Fruit fly (Drosophila melanogaster): ENCODE results near the gene Svil.
A peak's percentile ranks its signal among the peaks of the same experiment; 100 is the strongest.

The Svil gene

DNA sequence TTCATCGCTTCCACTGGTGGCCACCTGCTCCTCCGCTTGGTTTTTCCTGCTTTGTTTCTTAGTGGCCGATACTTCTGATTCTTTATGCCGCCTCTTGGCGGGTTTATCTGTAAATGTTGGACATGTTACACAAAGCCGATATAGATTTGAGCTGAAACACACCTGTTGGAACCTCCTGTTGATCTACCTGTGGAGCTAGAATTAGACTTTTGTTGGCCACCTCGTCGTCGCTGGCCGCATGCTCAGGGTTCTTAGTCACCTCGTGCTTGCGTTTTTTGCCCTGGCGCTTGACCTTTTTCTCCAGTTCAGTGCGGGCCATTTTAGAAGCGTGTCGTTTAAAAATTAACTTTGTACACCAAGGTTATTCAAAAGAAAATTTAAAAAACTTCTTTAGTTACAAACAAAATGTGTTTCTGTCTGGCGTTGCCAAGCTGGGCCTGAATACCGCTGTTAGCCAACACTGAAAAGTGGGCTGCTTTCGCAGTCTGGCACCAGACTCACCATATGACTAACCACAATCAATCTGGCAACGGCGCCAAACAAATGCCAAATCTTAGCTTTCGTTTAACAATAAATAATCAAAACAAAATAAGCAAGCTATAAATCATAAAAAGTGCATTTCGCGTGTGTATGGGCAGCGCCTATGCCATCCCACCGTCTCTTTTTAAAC is at the start of gene Svil, which contains the start of gene CG15877:
TSS of gene Svil (plus strand) at position 542 of the 670 bp plus-strand sequence.
TSS of gene CG15877 (minus strand) at position 443 of the 670 bp plus-strand sequence.
- TF ChIP-seq usp (GFP tag; optimal IDR thresholded peaks at IDR 0.05) (no peak), psq (GFP tag; optimal IDR thresholded peaks at IDR 0.05) (no peak), dl (GFP tag; optimal IDR thresholded peaks at IDR 0.05; ENCODE audit: insufficient read depth in 1 of 2, partially characterized antibody in 2 of 2) (no peak), Mio (GFP tag; optimal IDR thresholded peaks at IDR 0.05) (no peak), rgr (GFP tag; optimal IDR thresholded peaks at IDR 0.05) (no peak), CG9705 (GFP tag; optimal IDR thresholded peaks at IDR 0.05) (no peak), Sp1 (GFP tag; optimal IDR thresholded peaks at IDR 0.05) (no peak), dsf (GFP tag; optimal IDR thresholded peaks at IDR 0.05; ENCODE audit: borderline replicate concordance) (no peak), GATAd (GFP tag; optimal IDR thresholded peaks at IDR 0.05) (no peak), Abd-B (GFP tag; optimal IDR thresholded peaks at IDR 0.05) (no peak), tai (GFP tag; optimal IDR thresholded peaks at IDR 0.05) (no peak), Jra (GFP tag; optimal IDR thresholded peaks at IDR 0.05) (no peak), Rel (GFP tag; optimal IDR thresholded peaks at IDR 0.05) (no peak), Rel (tag; optimal IDR thresholded peaks at IDR 0.05) (peak; percentile 97), sage (GFP tag; optimal IDR thresholded peaks at IDR 0.05) (no peak), foxo (GFP tag; optimal IDR thresholded peaks at IDR 0.05) (peak in 1 of 2 experiments; percentile 30), h (GFP tag; optimal IDR thresholded peaks at IDR 0.05) (peak; percentile 15), sv (GFP tag; optimal IDR thresholded peaks at IDR 0.05) (no peak), woc (GFP tag; optimal IDR thresholded peaks at IDR 0.05) (no peak), OdsH (GFP tag; optimal IDR thresholded peaks at IDR 0.05) (no peak), Vsx2 (GFP tag; optimal IDR thresholded peaks at IDR 0.05; ENCODE audit: partially characterized antibody) (no peak), lola (GFP tag; optimal IDR thresholded peaks at IDR 0.05) (no peak), ey (GFP tag; optimal IDR thresholded peaks at IDR 0.05) (no peak), HLH106 (tag; optimal IDR thresholded peaks at IDR 0.05) (no peak), Hr83 (GFP tag; optimal IDR thresholded peaks at IDR 0.05; ENCODE audit: poor library complexity, severe bottlenecking) (no peak), Hr78 (GFP tag; optimal IDR thresholded peaks at IDR 0.05) (no peak), pan (optimal IDR thresholded peaks at IDR 0.05) (no peak), N (GFP tag; optimal IDR thresholded peaks at IDR 0.05) (no peak), brk (GFP tag; optimal IDR thresholded peaks at IDR 0.05) (no peak), Myc (optimal IDR thresholded peaks at IDR 0.05) (peak; percentile 13), CG32264 (GFP tag; optimal IDR thresholded peaks at IDR 0.05) (no peak), br (GFP tag; optimal IDR thresholded peaks at IDR 0.05) (peak; percentile 29), Hnf4 (GFP tag; optimal IDR thresholded peaks at IDR 0.05) (no peak), Dfd (GFP tag; optimal IDR thresholded peaks at IDR 0.05) (no peak)

dm6 chr3L:2328804-2329203 is 48.7 kb upstream of the Svil start:
- TF ChIP-seq OdsH (GFP tag; optimal IDR thresholded peaks at IDR 0.05) (no peak), Dfd (GFP tag; optimal IDR thresholded peaks at IDR 0.05) (peak; percentile 92), Dif (GFP tag; optimal IDR thresholded peaks at IDR 0.05; ENCODE audit: partially characterized antibody) (no peak), rgr (GFP tag; optimal IDR thresholded peaks at IDR 0.05) (no peak), Mio (GFP tag; optimal IDR thresholded peaks at IDR 0.05) (no peak), dl (GFP tag; optimal IDR thresholded peaks at IDR 0.05; ENCODE audit: insufficient read depth in 1 of 2, partially characterized antibody in 2 of 2) (no peak), Jra (GFP tag; optimal IDR thresholded peaks at IDR 0.05) (no peak)

DNA sequence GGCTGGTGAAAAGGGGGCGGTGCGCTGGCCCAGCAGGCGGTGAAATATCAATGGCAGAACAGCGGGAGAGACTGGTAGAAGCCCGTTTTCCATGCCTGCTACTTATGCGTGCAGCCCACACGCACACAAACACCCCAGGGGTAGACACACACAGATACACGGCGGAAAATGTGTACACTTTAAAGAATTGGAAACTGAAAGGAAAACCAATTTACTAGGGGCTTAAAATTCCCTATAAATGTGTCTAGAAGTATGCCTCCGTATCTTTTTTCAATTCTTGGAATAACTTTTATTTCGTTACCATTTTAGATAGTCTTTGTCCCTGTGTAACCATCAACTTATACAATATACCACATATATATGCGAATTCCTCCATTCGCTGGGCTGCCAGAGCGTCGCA is 45.2 kb upstream of the Svil start:
- TF ChIP-seq Mio (GFP tag; optimal IDR thresholded peaks at IDR 0.05), result no peak
- TF ChIP-seq Hnf4 (GFP tag; optimal IDR thresholded peaks at IDR 0.05), result no peak
- no peak for TF ChIP-seq brk (GFP tag; optimal IDR thresholded peaks at IDR 0.05)
- TF ChIP-seq Rel (GFP tag; optimal IDR thresholded peaks at IDR 0.05), result no peak
- TF ChIP-seq Rel (tag; optimal IDR thresholded peaks at IDR 0.05), result no peak
- TF ChIP-seq CrebA (GFP tag; optimal IDR thresholded peaks at IDR 0.05; ENCODE audit: borderline replicate concordance), result no peak
- no peak for TF ChIP-seq sage (GFP tag; optimal IDR thresholded peaks at IDR 0.05)
- TF ChIP-seq Myc (optimal IDR thresholded peaks at IDR 0.05), result no peak
- TF ChIP-seq woc (GFP tag; optimal IDR thresholded peaks at IDR 0.05), result no peak
- no peak for TF ChIP-seq sv (GFP tag; optimal IDR thresholded peaks at IDR 0.05)
- no peak for TF ChIP-seq Vsx2 (GFP tag; optimal IDR thresholded peaks at IDR 0.05; ENCODE audit: partially characterized antibody)
- TF ChIP-seq br (GFP tag; optimal IDR thresholded peaks at IDR 0.05), result no peak
